Fruit fly (Drosophila melanogaster): ENCODE data around the gene obst-H.

The obst-H gene

DNA sequence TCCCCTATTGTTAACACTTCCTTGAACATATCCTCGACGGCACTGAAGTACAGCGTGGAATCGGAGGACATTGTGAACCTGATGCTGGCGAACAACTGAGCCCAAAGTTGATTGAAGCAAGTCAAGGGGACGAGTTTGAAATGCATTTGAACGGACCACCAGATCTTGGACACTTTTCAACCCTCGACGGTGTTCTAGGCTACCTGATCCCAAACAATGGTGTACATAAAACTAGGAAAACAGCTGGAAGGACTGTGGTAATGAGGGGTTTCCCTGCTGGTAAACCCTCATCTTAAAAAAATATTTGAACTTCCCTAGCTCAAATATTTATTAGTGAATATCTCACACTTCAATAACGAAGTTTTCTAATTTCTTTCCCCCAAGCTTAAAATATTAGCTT lies 12.1 kb downstream of the obst-H start, which contains the start of gene CG13454:
TSS of gene CG13454 (minus strand) at position 101 of the 400 bp plus-strand sequence.
- TF ChIP-seq Xbp1 (GFP tag; optimal IDR thresholded peaks at IDR 0.05) (no peak), sens (GFP tag) (peak; percentile 60), CG3163 (GFP tag; optimal IDR thresholded peaks at IDR 0.05) (no peak), twi (tag; optimal IDR thresholded peaks at IDR 0.05) (peak; percentile 36), Trl (optimal IDR thresholded peaks at IDR 0.05) (no peak), Trl (GFP tag; optimal IDR thresholded peaks at IDR 0.05) (no peak), Awh (GFP tag; IDR thresholded peaks at IDR 0.05) (0 out of 2 replicates have a peak, but pooled peaks have one; percentile 10), tll (GFP tag; optimal IDR thresholded peaks at IDR 0.05) (peak in 1 of 2 experiments; percentile 32), pros (GFP tag; optimal IDR thresholded peaks at IDR 0.05) (peak; percentile 44), CG2199 (GFP tag; IDR thresholded peaks at IDR 0.05) (0 out of 3 replicates have a peak, but pooled peaks have one; percentile 21), zen (tag; optimal IDR thresholded peaks at IDR 0.05) (peak; percentile 69), CG18476 (GFP tag; optimal IDR thresholded peaks at IDR 0.05) (no peak), Kr (GFP tag; optimal IDR thresholded peaks at IDR 0.05) (peak; percentile 8), crp (GFP tag; optimal IDR thresholded peaks at IDR 0.05) (peak in 1 of 2 experiments; percentile 1), Xrp1 (GFP tag; IDR thresholded peaks at IDR 0.05) (0 out of 2 replicates have a peak, but pooled peaks have one; percentile 8)

DNA sequence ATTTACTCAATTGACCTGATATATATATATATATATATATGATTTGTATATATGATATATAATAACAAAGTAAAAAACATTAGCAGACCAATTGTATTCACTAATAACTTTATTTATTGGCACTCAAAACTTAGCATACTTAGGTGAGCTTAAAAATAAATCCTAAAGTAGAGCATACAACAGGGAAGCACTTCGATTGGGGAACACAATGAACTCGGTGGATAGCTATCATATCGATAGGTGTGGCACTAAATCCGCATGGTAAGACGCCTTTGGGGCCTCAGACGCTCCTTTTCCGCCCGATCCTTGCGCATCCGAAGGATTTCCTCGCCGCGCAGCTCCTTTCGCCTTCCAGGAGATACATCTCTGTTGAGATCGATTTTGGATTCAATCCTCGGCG lies 12.6 kb downstream of the obst-H start:
- TF ChIP-seq Opbp (GFP tag; IDR thresholded peaks at IDR 0.05; ENCODE audit: partially characterized antibody) (no peak), hbn (GFP tag; IDR thresholded peaks at IDR 0.05; ENCODE audit: partially characterized antibody) (no peak), CG1024 (GFP tag; IDR thresholded peaks at IDR 0.05) (no peak), gce (GFP tag; IDR thresholded peaks at IDR 0.05) (no peak), pfk (GFP tag; optimal IDR thresholded peaks at IDR 0.05) (no peak), tap (tag; optimal IDR thresholded peaks at IDR 0.05) (no peak), Dbx (GFP tag; IDR thresholded peaks at IDR 0.05) (no peak), CG2199 (GFP tag; IDR thresholded peaks at IDR 0.05) (peak; percentile 14; the same call in 1 of the 3 replicates), CG17612 (GFP tag; IDR thresholded peaks at IDR 0.05) (no peak), Ets65A (GFP tag) (no peak), ttk (GFP tag; IDR thresholded peaks at IDR 0.05) (no peak), CG13775 (GFP tag; optimal IDR thresholded peaks at IDR 0.05) (no peak), BEAF-32 (GFP tag; optimal IDR thresholded peaks at IDR 0.05) (peak; percentile 66), CG12744 (GFP tag; optimal IDR thresholded peaks at IDR 0.05) (no peak), CG11560 (tag; IDR thresholded peaks at IDR 0.05) (no peak), CG18011 (GFP tag; optimal IDR thresholded peaks at IDR 0.05) (no peak), CG11504 (tag; optimal IDR thresholded peaks at IDR 0.05) (no peak), cwo (GFP tag; optimal IDR thresholded peaks at IDR 0.05) (no peak), HmgD (GFP tag; optimal IDR thresholded peaks at IDR 0.05) (no peak), CG32767 (GFP tag; IDR thresholded peaks at IDR 0.05) (no peak), mld (GFP tag; IDR thresholded peaks at IDR 0.05; ENCODE audit: partially characterized antibody) (no peak), CG3847 (GFP tag; IDR thresholded peaks at IDR 0.05) (no peak), jumu (GFP tag; optimal IDR thresholded peaks at IDR 0.05) (no peak), zen2 (GFP tag; IDR thresholded peaks at IDR 0.05; ENCODE audit: partially characterized antibody) (no peak), CG2116 (GFP tag; optimal IDR thresholded peaks at IDR 0.05) (peak; percentile 55), esg (GFP tag; conservative IDR thresholded peaks at IDR 0.05) (no peak), Bteb2 (GFP tag; optimal IDR thresholded peaks at IDR 0.05) (no peak), sens (GFP tag) (no peak), CG2678 (tag; optimal IDR thresholded peaks at IDR 0.05) (no peak), CG4730 (GFP tag; IDR thresholded peaks at IDR 0.05) (no peak), Sry-δ (GFP tag; optimal IDR thresholded peaks at IDR 0.05) (peak; percentile 38), CG3726 (GFP tag; IDR thresholded peaks at IDR 0.05) (no peak), CG6654 (GFP tag; optimal IDR thresholded peaks at IDR 0.05) (no peak), stc (GFP tag; IDR thresholded peaks at IDR 0.05) (no peak), CG32532 (GFP tag; IDR thresholded peaks at IDR 0.05) (no peak), wek (GFP tag; optimal IDR thresholded peaks at IDR 0.05) (no peak), CG12659 (GFP tag; optimal IDR thresholded peaks at IDR 0.05) (no peak)

Data from whole organism, embryonic.